Fruit fly (Drosophila melanogaster) whole organism, larva: ENCODE results near the gene CG46339.
A peak's percentile ranks its signal among the peaks of the same experiment; 100 is the strongest.

ENCODE experiments used
- noc ChIP-seq: fragments of 200-800 bp; sonication (Bioruptor generic); optimal IDR thresholded peaks from 3 replicates; lab custom pipeline; 2019; ENCODE audit warnings: missing biosample characterization, mild to moderate bottlenecking, missing genetic modification characterization, moderate library complexity

CG46339 gene

dm6 chr3R:26934523-26934922 lies 19.0 kb downstream of the CG46339 start:
- TF ChIP-seq noc (tag; lab: Kevin White, UChicago) = no peak

dm6 chr3R:26935400-26935799 lies 19.8 kb downstream of the CG46339 start:
- TF ChIP-seq noc (tag; lab: Kevin White, UChicago) = no peak

DNA sequence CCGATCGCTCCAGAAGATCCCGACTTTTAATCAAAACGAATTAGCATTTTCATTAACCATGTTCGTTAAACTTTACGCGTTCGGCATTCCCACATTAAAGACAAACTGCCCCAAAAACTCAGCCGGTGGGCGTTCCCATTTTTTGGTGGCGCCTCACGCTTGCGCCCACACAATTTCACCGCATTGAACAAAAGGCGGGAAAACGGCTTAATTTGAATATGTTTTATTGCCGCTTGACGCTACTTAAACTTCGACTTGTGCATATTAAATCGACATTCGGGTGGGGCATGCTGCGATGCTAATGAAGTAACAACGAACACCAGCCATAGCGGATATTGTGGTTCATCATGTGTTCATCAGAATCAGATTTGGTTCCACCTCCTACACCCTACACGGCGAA lies 20.9 kb downstream of the CG46339 start:
- no peak for TF ChIP-seq noc (tag; lab: Kevin White, UChicago)

- peak; percentile 68 for TF ChIP-seq noc (tag; lab: Kevin White, UChicago)
These were observed 21.9 kb downstream of the CG46339 start for dm6 chr3R:26937423-26937822.

- TF ChIP-seq noc (tag; lab: Kevin White, UChicago) = no peak
These were observed 29.7 kb downstream of the CG46339 start, which contains the start of gene CG14252 for dm6 chr3R:26945233-26945632. Gene CG14252, plus strand, starts transcription at chr3R:26945534.

- peak; percentile 54 for TF ChIP-seq noc (tag; lab: Kevin White, UChicago)
These were observed 31.8 kb downstream of the CG46339 start, which contains the start of gene Spag1 for dm6 chr3R:26947296-26947880. Gene Spag1, plus strand, starts transcription at chr3R:26947830.

DNA sequence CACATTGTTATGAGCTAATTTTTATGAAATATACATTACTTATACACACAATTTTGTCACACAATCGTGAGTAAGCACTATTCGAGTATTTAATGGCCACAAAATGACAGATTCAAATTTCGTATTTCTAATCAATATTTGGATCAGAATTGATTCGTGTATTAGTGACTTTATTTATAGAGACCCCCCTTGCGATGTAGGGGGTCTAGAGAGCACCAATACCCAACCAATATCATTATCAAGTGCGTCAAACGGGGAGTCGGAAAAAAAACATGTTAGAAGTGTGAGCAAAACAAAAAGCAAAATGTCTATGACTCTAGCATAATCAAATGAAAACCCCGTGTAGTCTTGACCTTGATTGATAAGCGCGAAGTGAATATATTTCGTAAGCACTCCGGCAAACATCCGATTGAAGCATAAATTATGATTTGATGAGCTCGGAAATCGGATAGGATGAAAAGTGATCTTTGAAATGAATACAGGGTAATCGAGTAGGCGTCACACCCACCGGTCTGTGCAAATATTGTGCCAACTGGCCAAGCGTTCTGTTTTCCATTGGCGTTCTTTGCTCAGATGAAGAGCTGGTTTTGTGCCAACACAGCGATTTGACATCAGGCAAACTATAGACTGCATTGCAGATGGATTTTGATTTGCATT lies 36.8 kb downstream of the CG46339 start:
- TF ChIP-seq noc (tag; lab: Kevin White, UChicago) = peak; percentile 74

DNA sequence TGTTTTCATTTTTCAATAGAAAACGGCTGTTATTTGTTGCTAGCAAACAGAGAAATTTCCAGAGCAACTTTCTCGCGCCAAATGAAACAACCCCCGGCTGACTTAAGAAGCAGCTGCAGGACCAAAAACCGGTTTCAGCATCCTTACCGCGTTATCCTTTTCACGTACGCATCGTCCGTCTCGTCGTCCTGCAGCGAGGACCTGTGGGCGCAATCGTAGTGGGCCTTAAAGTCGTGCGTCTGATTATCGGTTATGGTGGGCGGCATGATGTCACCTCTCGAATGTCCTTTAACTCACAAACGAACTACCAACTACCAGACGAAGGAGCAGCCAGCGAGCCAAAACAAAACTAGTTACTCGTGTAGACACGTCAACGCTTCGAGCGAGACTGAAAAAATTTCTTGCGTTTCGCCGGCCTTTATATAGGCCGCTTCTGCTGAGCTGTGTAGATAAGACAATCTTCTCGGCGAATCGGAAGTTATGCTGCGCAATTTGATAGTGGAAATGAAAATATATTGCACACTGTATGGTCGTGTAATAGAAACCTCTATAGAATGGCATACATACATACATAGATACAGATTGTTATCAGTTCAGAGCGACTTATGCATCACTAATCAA lies 37.4 kb downstream of the CG46339 start:
- TF ChIP-seq noc (tag; lab: Kevin White, UChicago) = no peak

DNA sequence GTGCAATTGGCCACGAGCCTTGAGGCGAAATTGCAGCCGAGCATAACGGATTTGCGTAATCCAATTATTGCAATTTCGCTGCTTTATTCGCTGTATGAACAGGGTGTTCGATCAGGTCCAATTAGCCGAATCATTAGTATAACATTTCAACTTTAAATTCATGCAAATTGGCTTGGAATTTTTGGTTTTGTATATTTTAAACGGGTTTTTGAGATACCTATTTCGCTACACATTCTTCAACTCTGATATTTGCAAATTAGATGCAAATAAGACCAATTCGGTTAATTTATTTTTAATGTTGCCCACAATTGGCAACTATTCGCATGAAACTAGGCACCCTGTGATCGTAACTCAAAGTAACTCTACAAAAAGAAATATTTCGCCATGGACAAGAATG lies 37.9 kb downstream of the CG46339 start:
- peak; percentile 61 for TF ChIP-seq noc (tag; lab: Kevin White, UChicago)

dm6 chr3R:26954020-26954672 lies 38.6 kb downstream of the CG46339 start:
- peak; percentile 64 for TF ChIP-seq noc (tag; lab: Kevin White, UChicago)

DNA sequence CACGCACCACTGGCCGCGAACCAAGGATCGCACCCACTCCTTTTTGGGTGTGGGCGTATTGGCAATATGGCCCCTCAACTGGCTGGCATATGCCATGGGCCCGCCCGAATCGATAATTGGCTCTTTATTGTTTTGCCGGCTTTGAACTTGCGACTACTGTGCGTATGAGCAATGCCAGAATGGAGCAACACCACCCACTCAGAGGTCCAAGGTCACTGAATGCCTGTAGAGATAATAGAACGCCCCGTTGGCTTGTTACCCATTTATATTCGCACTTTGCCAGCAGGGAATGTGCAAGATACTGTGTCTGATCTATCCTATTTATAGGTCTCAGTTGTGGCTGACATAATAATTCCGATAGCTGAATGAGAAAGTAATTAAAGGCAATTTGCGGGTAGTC lies 40.0 kb downstream of the CG46339 start:
- TF ChIP-seq noc (tag; lab: Kevin White, UChicago) = no peak

dm6 chr3R:26956376-26957062 lies 41.0 kb downstream of the CG46339 start:
- TF ChIP-seq noc (tag; lab: Kevin White, UChicago) = no peak

- TF ChIP-seq noc (tag; lab: Kevin White, UChicago) = no peak
These were observed 41.6 kb downstream of the CG46339 start for dm6 chr3R:26957132-26957531.

dm6 chr3R:26958314-26958979 lies 42.9 kb downstream of the CG46339 start, which contains the start of gene CG6330:
Gene CG6330, minus strand, starts transcription at chr3R:26958491.
- no peak for TF ChIP-seq noc (tag; lab: Kevin White, UChicago)

dm6 chr3R:26960496-26960895 lies 44.9 kb downstream of the CG46339 start:
- no peak for TF ChIP-seq noc (tag; lab: Kevin White, UChicago)
